Worm (Caenorhabditis elegans) whole organism, early embryonic: Measurements from ENCODE around the gene act-5.

Experiments
- F13C5.2 ChIP-seq: sonication (generic microtip); optimal IDR thresholded peaks from 2 replicates; lab custom pipeline; 2017; ENCODE audit warnings: mild to moderate bottlenecking, missing genetic modification characterization, inconsistent platforms, missing compliant biosample characterization
- aly-1 ChIP-seq: sonication (generic microtip); optimal IDR thresholded peaks from 2 replicates; lab custom pipeline; 2016; ENCODE audit warnings: missing genetic modification characterization, missing compliant biosample characterization
- ama-1 ChIP-seq: fragments of 150-350 bp; optimal IDR thresholded peaks from 2 replicates; lab custom pipeline; 2014
- tbx-11 ChIP-seq: fragments of 200-800 bp; sonication (Bioruptor generic); IDR thresholded peaks from 2 replicates; pipeline ENCODE4 v1.3.6; 2022; ENCODE audit warnings: missing genetic modification characterization, missing compliant biosample characterization

DNA sequence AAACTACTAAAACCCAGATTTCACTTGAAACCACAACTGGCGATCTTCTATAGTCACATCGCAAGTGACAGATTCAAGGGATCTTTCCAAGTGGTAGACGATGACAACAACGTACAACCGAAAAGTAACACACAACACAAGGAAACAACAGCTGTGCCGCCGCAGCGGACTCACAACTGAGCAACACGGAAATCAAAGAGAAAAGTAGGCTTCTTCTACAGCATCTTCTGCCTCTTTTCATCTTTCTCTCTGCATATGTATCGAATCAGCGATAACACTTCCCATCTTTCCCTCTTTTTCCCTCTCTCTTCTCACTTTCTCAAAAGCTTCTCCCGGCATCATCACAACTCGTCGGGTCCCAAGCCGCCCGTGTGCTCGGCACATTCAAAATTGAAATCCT lies 10.9 kb upstream of the act-5 start, which contains the start of gene T12D8.9:
- TF ChIP-seq tbx-11 (GFP tag; lab: Robert Waterston, UW) = no peak
- TF ChIP-seq ama-1 (lab: Kevin White, UChicago) = no peak
- no peak for TF ChIP-seq aly-1 (tag; lab: Kevin White, UChicago)
- TF ChIP-seq F13C5.2 = no peak
